Fruit fly (Drosophila melanogaster): ENCODE data around the gene CG42521.

CG42521 gene

DNA sequence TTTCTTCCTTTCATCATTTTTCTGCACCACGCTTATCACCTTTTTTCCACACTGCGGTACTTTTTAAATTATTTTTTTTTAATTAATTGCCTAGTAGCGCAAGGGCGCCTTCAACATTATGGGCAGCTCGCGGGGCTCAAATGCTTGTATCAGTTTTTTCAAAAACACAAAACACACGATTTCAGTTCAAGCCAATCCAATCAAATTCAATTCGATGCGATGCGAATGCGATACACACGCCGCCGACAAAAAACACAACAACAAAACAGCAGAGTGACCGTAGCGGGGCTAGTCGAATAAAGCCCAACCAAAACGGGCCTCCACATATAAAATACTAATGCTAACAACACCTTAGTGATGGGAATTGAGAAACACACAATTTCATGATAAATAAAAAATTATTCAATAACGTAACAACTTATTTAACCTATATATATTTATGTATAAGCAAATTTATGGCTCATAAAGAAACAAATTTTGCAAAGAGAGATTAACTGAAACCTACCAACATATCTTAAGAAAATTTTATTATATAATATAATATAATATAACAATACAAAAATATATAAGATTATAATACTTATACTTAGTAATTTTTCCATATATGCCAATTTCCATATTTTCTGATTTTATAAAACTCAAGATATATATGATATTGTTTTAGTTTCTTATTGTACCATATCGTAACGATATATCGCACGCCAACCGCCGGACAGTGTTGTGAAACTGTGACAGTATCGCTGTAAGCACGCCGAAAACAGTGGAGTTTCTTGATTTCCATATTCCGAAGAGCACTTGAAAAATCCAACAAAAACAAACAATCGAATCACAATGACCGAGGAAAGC, 37.6 kb upstream of the CG42521 start, which contains the start of the genes CG32066 and CG8003:
CG32066 (minus strand) TSS at position 270 of the 846 bp plus-strand sequence.
CG8003 (plus strand) TSS at position 732 of the 846 bp plus-strand sequence.
- TF ChIP-seq dac (GFP tag; optimal IDR thresholded peaks at IDR 0.05) (no peak), CG7368 (GFP tag; optimal IDR thresholded peaks at IDR 0.05) (no peak), CG9139 (GFP tag; optimal IDR thresholded peaks at IDR 0.05) (peak; percentile 42), CG6808 (GFP tag; optimal IDR thresholded peaks at IDR 0.05) (peak; percentile 26), pdm3 (GFP tag; optimal IDR thresholded peaks at IDR 0.05) (no peak), Blimp-1 (GFP tag; optimal IDR thresholded peaks at IDR 0.05) (no peak), fd85E (GFP tag; optimal IDR thresholded peaks at IDR 0.05) (no peak), CG32006 (GFP tag; optimal IDR thresholded peaks at IDR 0.05) (peak; percentile 35), fd59A (GFP tag; optimal IDR thresholded peaks at IDR 0.05) (no peak), CG8119 (GFP tag; IDR thresholded peaks at IDR 0.05) (peak; percentile 44; the same call in 1 of the 3 replicates), CG16779 (tag; optimal IDR thresholded peaks at IDR 0.05) (peak; percentile 28), Sox14 (GFP tag; optimal IDR thresholded peaks at IDR 0.05) (peak; percentile 3), CG6792 (GFP tag; optimal IDR thresholded peaks at IDR 0.05) (peak; percentile 1), Eip93F (GFP tag; optimal IDR thresholded peaks at IDR 0.05) (peak; percentile 79), CG10669 (GFP tag; optimal IDR thresholded peaks at IDR 0.05) (peak; percentile 27), Hr38 (GFP tag; optimal IDR thresholded peaks at IDR 0.05) (no peak), eg (GFP tag; IDR thresholded peaks at IDR 0.05) (peak; percentile 49; the same call in 2 of the 3 replicates), Ets21C (GFP tag; optimal IDR thresholded peaks at IDR 0.05) (no peak), Hr4 (GFP tag; optimal IDR thresholded peaks at IDR 0.05) (no peak), Sox15 (GFP tag; optimal IDR thresholded peaks at IDR 0.05) (no peak), CG15336 (GFP tag; IDR thresholded peaks at IDR 0.05) (peak; percentile 24; the same call in 1 of the 2 replicates), CG11294 (GFP tag; IDR thresholded peaks at IDR 0.05) (no peak), CG3032 (tag; optimal IDR thresholded peaks at IDR 0.05) (peak; percentile 35), acj6 (GFP tag; optimal IDR thresholded peaks at IDR 0.05) (no peak), Eip75B (GFP tag; optimal IDR thresholded peaks at IDR 0.05) (peak; percentile 30), CG4318 (GFP tag; optimal IDR thresholded peaks at IDR 0.05) (no peak), CG8632 (GFP tag; optimal IDR thresholded peaks at IDR 0.05) (peak; percentile 0), net (GFP tag; optimal IDR thresholded peaks at IDR 0.05) (peak; percentile 29), dsx (GFP tag; optimal IDR thresholded peaks at IDR 0.05; ENCODE audit: poor library complexity, severe bottlenecking) (no peak), CG34406 (GFP tag; optimal IDR thresholded peaks at IDR 0.05) (no peak), OdsH (GFP tag; optimal IDR thresholded peaks at IDR 0.05) (peak; percentile 29), Sox102F (GFP tag; optimal IDR thresholded peaks at IDR 0.05) (peak; percentile 59), Lpt (GFP tag; optimal IDR thresholded peaks at IDR 0.05) (no peak), CG6854 (GFP tag; optimal IDR thresholded peaks at IDR 0.05) (peak; percentile 78), cyc (GFP tag; optimal IDR thresholded peaks at IDR 0.05) (no peak), Hr39 (GFP tag; optimal IDR thresholded peaks at IDR 0.05) (peak; percentile 4), Smox (GFP tag; optimal IDR thresholded peaks at IDR 0.05) (peak; percentile 39), CG6276 (GFP tag; optimal IDR thresholded peaks at IDR 0.05) (peak; percentile 13), spab (GFP tag; optimal IDR thresholded peaks at IDR 0.05) (no peak), CG11762 (GFP tag; optimal IDR thresholded peaks at IDR 0.05; ENCODE audit: insufficient read depth) (no peak), Gug (GFP tag; IDR thresholded peaks at IDR 0.05) (no peak), CG10631 (GFP tag; optimal IDR thresholded peaks at IDR 0.05) (peak; percentile 66), topi (GFP tag; optimal IDR thresholded peaks at IDR 0.05) (peak; percentile 43), CG3919 (GFP tag; optimal IDR thresholded peaks at IDR 0.05) (peak; percentile 26), salr (GFP tag; optimal IDR thresholded peaks at IDR 0.05) (no peak), Ets96B (tag; optimal IDR thresholded peaks at IDR 0.05) (no peak), Eip78C (GFP tag) (peak; percentile 78), vri (GFP tag; optimal IDR thresholded peaks at IDR 0.05) (peak; percentile 36), CG31627 (GFP tag; optimal IDR thresholded peaks at IDR 0.05) (no peak), CG6163 (GFP tag; IDR thresholded peaks at IDR 0.05) (peak; percentile 49; the same call in 1 of the 3 replicates)
